Worm (Caenorhabditis elegans) whole organism, L4/young adult: ENCODE data around the gene fbxb-74.
A peak's percentile ranks its signal among the peaks of the same experiment; 100 is the strongest.

Experiments used
- W03F9.2 ChIP-seq: fragments of 150-350 bp; optimal IDR thresholded peaks from 2 replicates; lab custom pipeline; 2014; ENCODE audit warnings: missing biosample characterization, missing genetic modification characterization
- dao-5 ChIP-seq: sonication (generic microtip); optimal IDR thresholded peaks from 2 replicates; lab custom pipeline; 2016; ENCODE audit warnings: missing genotype, missing genetic modification characterization, moderate library complexity, missing compliant biosample characterization
- him-1 ChIP-seq: sonication (generic microtip); optimal IDR thresholded peaks from 2 replicates; lab custom pipeline; 2016; ENCODE audit warnings: missing genotype, missing genetic modification reagents, missing genetic modification characterization, missing compliant biosample characterization

The fbxb-74 gene

DNA sequence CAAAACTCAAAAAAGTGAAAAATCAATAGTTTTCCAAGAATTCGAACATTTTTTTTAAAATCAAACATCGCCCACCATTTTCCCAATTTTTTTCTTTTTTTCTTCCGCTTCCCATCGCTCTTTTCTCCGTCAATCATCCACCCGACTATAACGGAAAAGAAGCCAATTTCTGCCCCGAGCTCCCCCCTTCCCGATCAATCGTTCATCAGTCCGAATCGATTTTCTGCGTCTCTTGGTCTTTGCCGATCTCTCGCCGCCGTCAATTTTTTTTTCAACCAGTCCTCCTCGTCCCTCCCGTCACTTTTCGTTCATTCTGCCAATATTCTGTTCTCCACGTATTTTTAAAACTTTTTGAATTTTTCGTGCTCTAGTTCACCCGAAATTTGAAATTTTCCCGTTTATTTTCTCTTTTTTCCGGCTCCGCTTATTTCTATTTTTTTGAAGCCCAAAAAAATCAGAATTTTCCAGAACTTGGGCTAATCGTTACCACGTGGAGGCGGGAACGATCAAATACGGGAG lies 45.1 kb downstream of the fbxb-74 start, which contains the start of gene ell-1:
Gene ell-1, plus strand, starts transcription at position 469 of the 519 bp plus-strand sequence.
- TF ChIP-seq W03F9.2 (tag; lab: Kevin White, UChicago) (no peak), him-1 (tag; lab: Kevin White, UChicago) (no peak), dao-5 (tag; lab: Kevin White, UChicago) (no peak)

DNA sequence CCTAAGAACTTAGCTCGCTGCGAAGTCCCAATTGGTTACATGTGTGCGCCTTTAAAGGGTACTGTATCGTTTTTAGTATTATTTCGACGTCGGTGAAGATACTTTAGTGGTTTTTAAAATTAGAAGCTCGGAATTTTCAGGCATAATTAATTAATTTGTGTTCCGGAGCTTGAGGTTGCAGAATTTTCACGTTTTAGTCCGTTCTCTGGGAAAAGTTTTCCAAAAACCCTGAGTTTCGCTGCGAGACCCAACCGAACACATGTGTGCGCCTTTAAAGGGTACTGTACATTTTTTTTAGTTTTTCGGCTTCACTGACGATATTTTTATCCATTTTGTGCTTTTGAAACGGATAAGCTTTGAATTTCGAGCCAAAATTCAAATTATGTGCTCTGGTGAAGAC lies 45.6 kb downstream of the fbxb-74 start:
- TF ChIP-seq dao-5 (tag; lab: Kevin White, UChicago) (no peak), W03F9.2 (tag; lab: Kevin White, UChicago) (peak; percentile 29), him-1 (tag; lab: Kevin White, UChicago) (no peak)

DNA sequence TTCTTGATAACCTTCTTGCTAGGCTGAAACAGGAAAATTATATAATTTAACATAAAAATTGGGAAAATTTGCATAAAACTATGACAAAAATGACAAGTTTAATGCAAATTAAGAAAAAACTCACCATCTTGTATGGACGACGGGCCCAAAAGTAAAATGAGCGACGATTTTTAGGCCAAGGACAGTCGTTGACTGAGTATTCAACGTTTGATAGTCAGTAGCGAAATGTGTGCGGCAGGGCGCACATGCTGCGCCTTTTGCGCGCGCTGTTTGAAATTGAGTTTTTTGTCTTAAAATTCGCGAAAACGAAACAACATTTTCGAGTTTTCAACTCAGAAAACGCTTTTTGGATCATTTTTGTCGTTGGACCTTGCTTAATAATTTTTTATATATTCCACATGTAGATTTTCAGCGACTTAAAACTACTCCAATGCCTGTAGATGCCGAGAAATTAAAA lies 48.6 kb downstream of the fbxb-74 start, which contains the start of the genes rpl-7A and set-21:
Gene rpl-7A, minus strand, starts transcription at position 153 of the 457 bp plus-strand sequence.
Gene set-21, plus strand, starts transcription at position 407 of the 457 bp plus-strand sequence.
- no peak for TF ChIP-seq dao-5 (tag; lab: Kevin White, UChicago)
- peak; percentile 73 for TF ChIP-seq him-1 (tag; lab: Kevin White, UChicago)
- TF ChIP-seq W03F9.2 (tag; lab: Kevin White, UChicago) = peak; percentile 79
